Worm (Caenorhabditis elegans): ENCODE results near the gene msp-142.
A peak's percentile ranks its signal among the peaks of the same experiment; 100 is the strongest.

Gene msp-142

ce11 chrII:5844694-5845129 is 47.0 kb downstream of the msp-142 start:
- TF ChIP-seq C38D4.7 (GFP tag; optimal IDR thresholded peaks at IDR 0.05) (peak; percentile 59), elt-4 (tag; optimal IDR thresholded peaks at IDR 0.05) (no peak), ceh-34 (tag; optimal IDR thresholded peaks at IDR 0.05) (peak; percentile 92), sox-4 (tag; optimal IDR thresholded peaks at IDR 0.05) (peak; percentile 81), gmeb-2 (tag; optimal IDR thresholded peaks at IDR 0.05) (peak; percentile 55), ets-4 (tag; optimal IDR thresholded peaks at IDR 0.05) (peak; percentile 85), che-1 (tag; optimal IDR thresholded peaks at IDR 0.05) (peak; percentile 66), nfya-1 (tag; optimal IDR thresholded peaks at IDR 0.05) (peak; percentile 92), C08G9.2 (tag; optimal IDR thresholded peaks at IDR 0.05) (peak; percentile 82), pqm-1 (tag; optimal IDR thresholded peaks at IDR 0.05) (peak; percentile 95), hlh-15 (tag; optimal IDR thresholded peaks at IDR 0.05) (peak; percentile 65), K02D7.2 (tag; optimal IDR thresholded peaks at IDR 0.05) (peak; percentile 69), pax-1 (tag; optimal IDR thresholded peaks at IDR 0.05) (peak; percentile 91), odd-2 (tag; optimal IDR thresholded peaks at IDR 0.05) (no peak), Y22D7AL.16 (tag; optimal IDR thresholded peaks at IDR 0.05) (peak; percentile 57), sdc-2 (tag; optimal IDR thresholded peaks at IDR 0.05) (peak; percentile 74), lim-6 (tag; optimal IDR thresholded peaks at IDR 0.05) (peak; percentile 77), fkh-6 (tag; optimal IDR thresholded peaks at IDR 0.05) (peak; percentile 72), dmd-4 (tag; optimal IDR thresholded peaks at IDR 0.05; ENCODE audit: borderline replicate concordance) (peak; percentile 66), sox-2 (GFP tag; IDR thresholded peaks at IDR 0.05) (peak; percentile 32), ahr-1 (tag; optimal IDR thresholded peaks at IDR 0.05) (peak; percentile 46), unc-86 (tag; optimal IDR thresholded peaks at IDR 0.05) (peak; percentile 83), tbx-7 (tag; optimal IDR thresholded peaks at IDR 0.05) (peak; percentile 44), hlh-6 (tag; optimal IDR thresholded peaks at IDR 0.05) (peak; percentile 65), ceh-14 (tag; optimal IDR thresholded peaks at IDR 0.05) (peak; percentile 94), nhr-11 (tag; optimal IDR thresholded peaks at IDR 0.05) (peak; percentile 58), ceh-22 (tag; optimal IDR thresholded peaks at IDR 0.05) (peak; percentile 65), ceh-2 (tag; optimal IDR thresholded peaks at IDR 0.05) (peak; percentile 82), ceh-9 (tag; optimal IDR thresholded peaks at IDR 0.05) (no peak), pros-1 (tag; optimal IDR thresholded peaks at IDR 0.05) (peak; percentile 87), T23F11.4 (GFP tag; optimal IDR thresholded peaks at IDR 0.05) (peak; percentile 87), npax-4 (tag; optimal IDR thresholded peaks at IDR 0.05) (peak; percentile 54), eyg-1 (tag; optimal IDR thresholded peaks at IDR 0.05) (peak; percentile 68), mec-3 (tag; optimal IDR thresholded peaks at IDR 0.05; ENCODE audit: borderline replicate concordance) (peak; percentile 59), K09A11.1 (tag; optimal IDR thresholded peaks at IDR 0.05; ENCODE audit: insufficient read depth) (peak; percentile 76), ref-2 (tag; optimal IDR thresholded peaks at IDR 0.05) (peak; percentile 87), pat-9 (tag; optimal IDR thresholded peaks at IDR 0.05) (peak; percentile 83), madf-2 (tag; optimal IDR thresholded peaks at IDR 0.05) (peak; percentile 81), F13H6.1 (tag; optimal IDR thresholded peaks at IDR 0.05) (peak; percentile 87), tbx-2 (tag; optimal IDR thresholded peaks at IDR 0.05) (peak; percentile 96), ztf-16 (tag; optimal IDR thresholded peaks at IDR 0.05) (peak; percentile 83), ceh-19 (GFP tag; optimal IDR thresholded peaks at IDR 0.05) (peak; percentile 89), ceh-24 (tag; optimal IDR thresholded peaks at IDR 0.05) (peak; percentile 68), ceh-45 (GFP tag; IDR thresholded peaks at IDR 0.05) (no peak), hlh-8 (tag; optimal IDR thresholded peaks at IDR 0.05) (peak; percentile 76), ceh-48 (tag; optimal IDR thresholded peaks at IDR 0.05) (peak; percentile 41), hlh-13 (GFP tag; optimal IDR thresholded peaks at IDR 0.05) (peak; percentile 17), pag-3 (tag; optimal IDR thresholded peaks at IDR 0.05; ENCODE audit: borderline replicate concordance) (peak; percentile 70), unc-3 (GFP tag; conservative IDR thresholded peaks at IDR 0.05) (peak; percentile 53; the same call in 1 of the 2 replicates), unc-3 (tag; optimal IDR thresholded peaks at IDR 0.05) (peak; percentile 85), nhr-232 (tag; optimal IDR thresholded peaks at IDR 0.05) (peak; percentile 46), unc-42 (tag; optimal IDR thresholded peaks at IDR 0.05) (peak; percentile 99), hlh-30 (tag; optimal IDR thresholded peaks at IDR 0.05; ENCODE audit: insufficient read depth) (peak; percentile 60)

Data from whole organism, late embryonic.